Fruit fly (Drosophila melanogaster) whole organism, embryonic: ENCODE results near the gene CG10598.

Experiments
- Atf6 ChIP-seq: fragments of 200-800 bp; sonication (Bioruptor generic); IDR thresholded peaks from 2 replicates; pipeline ENCODE4 v1.3.6; 2022; ENCODE audit warnings: missing biosample characterization, missing genetic modification characterization
- Bdp1 ChIP-seq: fragments of 200-800 bp; sonication (Bioruptor generic); optimal IDR thresholded peaks from 3 replicates; lab custom pipeline; 2016; ENCODE audit warnings: missing biosample characterization, missing genetic modification characterization
- CG10431 ChIP-seq: fragments of 200-800 bp; sonication (Bioruptor generic); optimal IDR thresholded peaks from 3 replicates; lab custom pipeline; 2018; ENCODE audit warnings: missing biosample characterization, mild to moderate bottlenecking, missing genetic modification characterization
- CG12071 ChIP-seq: fragments of 200-800 bp; sonication (Bioruptor generic); optimal IDR thresholded peaks from 3 replicates; lab custom pipeline; 2018; ENCODE audit warnings: missing biosample characterization, mild to moderate bottlenecking, missing genetic modification characterization
- CG12391 ChIP-seq: fragments of 200-800 bp; sonication (Bioruptor generic); optimal IDR thresholded peaks from 3 replicates; lab custom pipeline; 2018; ENCODE audit warnings: missing biosample characterization, mild to moderate bottlenecking, missing genetic modification characterization, moderate library complexity
- CG13894 ChIP-seq: fragments of 200-800 bp; sonication (Bioruptor generic); optimal IDR thresholded peaks from 3 replicates; lab custom pipeline; 2018; ENCODE audit warnings: missing biosample characterization, mild to moderate bottlenecking, missing genetic modification characterization, moderate library complexity
- CG14710 ChIP-seq: fragments of 200-800 bp; sonication (Bioruptor generic); optimal IDR thresholded peaks from 3 replicates; lab custom pipeline; 2019; ENCODE audit warnings: missing biosample characterization, mild to moderate bottlenecking, missing genetic modification characterization, moderate library complexity
- CG14965 ChIP-seq: fragments of 200-800 bp; sonication (Bioruptor generic); optimal IDR thresholded peaks from 2 replicates; lab custom pipeline; 2016; ENCODE audit warnings: missing biosample characterization, missing genetic modification characterization, borderline replicate concordance
- CG17186 ChIP-seq: fragments of 200-800 bp; sonication (Bioruptor generic); optimal IDR thresholded peaks from 3 replicates; lab custom pipeline; 2017; ENCODE audit warnings: missing biosample characterization, missing genetic modification reagents, missing genetic modification characterization
- CG17912 ChIP-seq: fragments of 200-800 bp; sonication (Bioruptor generic); optimal IDR thresholded peaks from 2 replicates; lab custom pipeline; 2018; ENCODE audit warnings: missing biosample characterization, mild to moderate bottlenecking, missing genetic modification characterization
- CG2129 ChIP-seq: fragments of 200-800 bp; sonication (Bioruptor generic); IDR thresholded peaks from 2 replicates; pipeline ENCODE4 v1.3.6; 2022; ENCODE audit warnings: missing biosample characterization, missing genetic modification characterization; ENCODE audit not compliant: partially characterized antibody
- CG6272 ChIP-seq: fragments of 200-800 bp; sonication (Bioruptor generic); IDR thresholded peaks from 2 replicates; pipeline ENCODE4 v1.3.6; 2022; ENCODE audit warnings: missing biosample characterization, missing genetic modification characterization
- CG6765 ChIP-seq: fragments of 200-800 bp; sonication (Bioruptor generic); optimal IDR thresholded peaks from 3 replicates; lab custom pipeline; 2017; ENCODE audit warnings: missing biosample characterization, mild to moderate bottlenecking, missing genetic modification characterization
- CG7271 ChIP-seq: fragments of 200-800 bp; sonication (Bioruptor generic); optimal IDR thresholded peaks from 2 replicates; lab custom pipeline; 2018; ENCODE audit warnings: missing biosample characterization, mild to moderate bottlenecking, missing genetic modification characterization, moderate library complexity
- CG8281 ChIP-seq: fragments of 200-800 bp; sonication (Bioruptor generic); optimal IDR thresholded peaks from 2 replicates; lab custom pipeline; 2018; ENCODE audit warnings: missing biosample characterization, mild to moderate bottlenecking, missing genetic modification characterization, moderate library complexity
- CG8478 ChIP-seq: fragments of >200 bp; optimal IDR thresholded peaks from 2 replicates; lab custom pipeline; 2018
- CG8924 ChIP-seq: fragments of 200-800 bp; optimal IDR thresholded peaks from 3 replicates; lab custom pipeline; 2019; ENCODE audit warnings: missing biosample characterization, mild to moderate bottlenecking, missing genetic modification characterization, moderate library complexity
- Dll ChIP-seq: fragments of 200-800 bp; sonication (Bioruptor generic); IDR thresholded peaks from 4 replicates; pipeline ENCODE4 v1.3.6; 2022; ENCODE audit warnings: missing biosample characterization, missing genetic modification characterization; ENCODE audit not compliant: partially characterized antibody
- E2f1 ChIP-seq: fragments of 200-800 bp; sonication (Bioruptor generic); IDR thresholded peaks from 2 replicates; pipeline ENCODE4 v1.3.6; 2022; ENCODE audit warnings: missing biosample characterization, missing genetic modification characterization
- Fer1 ChIP-seq: fragments of 200-800 bp; sonication (Bioruptor generic); optimal IDR thresholded peaks from 2 replicates; lab custom pipeline; 2017; ENCODE audit warnings: missing biosample characterization, mild to moderate bottlenecking, missing genetic modification characterization
- Fer3 ChIP-seq: fragments of 200-800 bp; sonication (Bioruptor generic); optimal IDR thresholded peaks from 2 replicates; lab custom pipeline; 2018; ENCODE audit warnings: missing biosample characterization, mild to moderate bottlenecking, missing genetic modification characterization, moderate library complexity
- HHEX ChIP-seq: fragments of 200-800 bp; sonication (Bioruptor generic); optimal IDR thresholded peaks from 3 replicates; lab custom pipeline; 2017; ENCODE audit warnings: missing biosample characterization, mild to moderate bottlenecking, missing genetic modification characterization, missing genetic modification reagents
- Hmr ChIP-seq: fragments of 200-800 bp; sonication (Bioruptor generic); optimal IDR thresholded peaks from 3 replicates; lab custom pipeline; 2017; ENCODE audit warnings: mild to moderate bottlenecking, missing biosample characterization, missing genetic modification reagents, missing genetic modification characterization
- Med ChIP-seq: fragments of 200-800 bp; sonication (Bioruptor generic); peaks from one replicate; lab custom pipeline; 2016; ENCODE audit warnings: missing biosample characterization, missing genetic modification characterization, mild to moderate bottlenecking, inconsistent platforms, moderate library complexity
- Neu2 ChIP-seq: fragments of 200-800 bp; sonication (Bioruptor generic); optimal IDR thresholded peaks from 3 replicates; lab custom pipeline; 2016; ENCODE audit warnings: missing biosample characterization, missing genetic modification characterization, borderline replicate concordance
- Opbp ChIP-seq: fragments of 200-800 bp; sonication (Bioruptor generic); IDR thresholded peaks from 3 replicates; pipeline ENCODE4 v1.3.6; 2022; ENCODE audit warnings: missing biosample characterization, missing genetic modification characterization; ENCODE audit not compliant: partially characterized antibody
- Sox100B ChIP-seq: fragments of 200-800 bp; sonication (Bioruptor generic); optimal IDR thresholded peaks from 3 replicates; lab custom pipeline; 2018; ENCODE audit warnings: missing biosample characterization, mild to moderate bottlenecking, missing genetic modification characterization
- Sry-β ChIP-seq: fragments of 200-800 bp; sonication (Bioruptor generic); optimal IDR thresholded peaks from 2 replicates; lab custom pipeline; 2018; ENCODE audit warnings: missing biosample characterization, mild to moderate bottlenecking, missing genetic modification characterization, moderate library complexity
- YL-1 ChIP-seq: fragments of 200-800 bp; sonication (Bioruptor generic); optimal IDR thresholded peaks from 3 replicates; lab custom pipeline; 2017; ENCODE audit warnings: missing biosample characterization, mild to moderate bottlenecking, missing genetic modification characterization
- ara ChIP-seq: fragments of 200-800 bp; sonication (Bioruptor generic); IDR thresholded peaks from 2 replicates; pipeline ENCODE4 v1.3.6; 2022; ENCODE audit warnings: missing biosample characterization, missing genetic modification characterization
- btn ChIP-seq: fragments of 200-800 bp; sonication (Bioruptor generic); optimal IDR thresholded peaks from 2 replicates; lab custom pipeline; 2016; ENCODE audit warnings: missing biosample characterization, missing genetic modification characterization
- ems ChIP-seq: fragments of 200-800 bp; sonication (Bioruptor generic); optimal IDR thresholded peaks from 3 replicates; lab custom pipeline; 2016; ENCODE audit warnings: missing biosample characterization, missing genetic modification characterization
- esg ChIP-seq: fragments of 200-800 bp; sonication (Bioruptor generic); conservative IDR thresholded peaks from 2 replicates; pipeline ENCODE4 v1.3.6; 2022; ENCODE audit warnings: missing biosample characterization, missing genetic modification characterization
- gcm2 ChIP-seq: fragments of 200-800 bp; sonication (Bioruptor generic); optimal IDR thresholded peaks from 2 replicates; lab custom pipeline; 2016; ENCODE audit warnings: missing biosample characterization, missing genetic modification characterization
- grau ChIP-seq: fragments of 200-800 bp; optimal IDR thresholded peaks from 3 replicates; lab custom pipeline; 2019; ENCODE audit warnings: missing biosample characterization, mild to moderate bottlenecking, missing genetic modification characterization, moderate library complexity
- gsb ChIP-seq: fragments of 200-800 bp; sonication (Bioruptor generic); IDR thresholded peaks from 2 replicates; pipeline ENCODE4 v1.3.6; 2022; ENCODE audit warnings: missing biosample characterization, missing genetic modification characterization
- ham ChIP-seq: fragments of 200-800 bp; sonication (Bioruptor generic); IDR thresholded peaks from 2 replicates; pipeline ENCODE4 v1.3.6; 2022; ENCODE audit warnings: missing biosample characterization, missing genetic modification characterization
- her ChIP-seq: fragments of 200-800 bp; sonication (Bioruptor generic); optimal IDR thresholded peaks from 2 replicates; lab custom pipeline; 2016; ENCODE audit warnings: missing biosample characterization, missing genetic modification characterization
- hkb ChIP-seq, 2 experiments: fragments of 200-800 bp in 1 of 2; fragments of >200 bp in 1 of 2; sonication (Bioruptor generic) in 1 of 2; IDR thresholded peaks in 1 of 2; optimal IDR thresholded peaks in 1 of 2; 2 replicates each; pipeline versions ENCODE4 v1.3.6 to Lab custom; 2017 to 2022; ENCODE audit warnings: missing biosample characterization in 1 of 2, missing genetic modification characterization in 1 of 2
- kay ChIP-seq: fragments of 200-800 bp; sonication (Bioruptor generic); optimal IDR thresholded peaks from 2 replicates; lab custom pipeline; 2016; ENCODE audit warnings: missing biosample characterization, missing genetic modification characterization
- mld ChIP-seq: fragments of 200-800 bp; sonication (Bioruptor generic); IDR thresholded peaks from 3 replicates; pipeline ENCODE4 v1.3.6; 2022; ENCODE audit warnings: missing biosample characterization, missing genetic modification characterization; ENCODE audit not compliant: partially characterized antibody
- p53 ChIP-seq: fragments of 200-800 bp; sonication (Bioruptor generic); optimal IDR thresholded peaks from 2 replicates; lab custom pipeline; 2016; ENCODE audit warnings: missing biosample characterization, missing genetic modification characterization
- pho ChIP-seq: fragments of 200-800 bp; sonication (Bioruptor generic); optimal IDR thresholded peaks from 2 replicates; lab custom pipeline; 2016; ENCODE audit warnings: missing biosample characterization, missing genetic modification characterization
- row ChIP-seq: fragments of 200-800 bp; sonication (Bioruptor generic); IDR thresholded peaks from 3 replicates; pipeline ENCODE4 v1.3.6; 2022; ENCODE audit warnings: missing biosample characterization, missing genetic modification characterization
- sob ChIP-seq: fragments of 200-800 bp; sonication (Bioruptor generic); IDR thresholded peaks from 2 replicates; pipeline ENCODE4 v1.3.6; 2022; ENCODE audit warnings: missing biosample characterization, missing genetic modification characterization
- sr ChIP-seq: fragments of 200-800 bp; sonication (Bioruptor generic); IDR thresholded peaks from 3 replicates; pipeline ENCODE4 v1.3.6; 2022; ENCODE audit warnings: missing biosample characterization, missing genetic modification characterization
- toy ChIP-seq: fragments of 200-800 bp; sonication (Bioruptor generic); IDR thresholded peaks from 2 replicates; pipeline ENCODE4 v1.3.6; 2022; ENCODE audit warnings: missing biosample characterization, missing genetic modification characterization
- twi ChIP-seq: fragments of 200-800 bp; optimal IDR thresholded peaks from 2 replicates; lab custom pipeline; 2019; ENCODE audit warnings: missing biosample characterization, mild to moderate bottlenecking, missing genetic modification characterization, moderate library complexity
- zen2 ChIP-seq: fragments of 200-800 bp; sonication (Bioruptor generic); IDR thresholded peaks from 3 replicates; pipeline ENCODE4 v1.3.6; 2022; ENCODE audit warnings: missing biosample characterization, missing genetic modification characterization; ENCODE audit not compliant: partially characterized antibody
- zf30C ChIP-seq: fragments of 200-800 bp; sonication (Bioruptor generic); optimal IDR thresholded peaks from 3 replicates; lab custom pipeline; 2018; ENCODE audit warnings: missing biosample characterization, mild to moderate bottlenecking, missing genetic modification characterization

CG10598 gene

dm6 chrX:17175558-17176189, 51.0 kb downstream of the CG10598 start (continued):
- TF ChIP-seq kay (GFP tag; lab: Kevin White, UChicago) (no peak), Fer1 (no peak), Atf6 (no peak), CG13894 (tag; lab: Kevin White, UChicago) (no peak), CG8478 (lab: Kevin White, UChicago) (no peak), CG2129 (GFP tag; lab: Robert Waterston, UW) (no peak), CG8281 (no peak), mld (no peak), esg (GFP tag; lab: Robert Waterston, UW) (no peak), Sry-β (GFP tag; lab: Kevin White, UChicago) (no peak), Opbp (no peak), Med (GFP tag; lab: Kevin White, UChicago) (peak; percentile 86), CG10431 (GFP tag; lab: Kevin White, UChicago) (no peak), toy (GFP tag; lab: Robert Waterston, UW) (no peak), Neu2 (no peak), zen2 (GFP tag; lab: Robert Waterston, UW) (no peak), btn (no peak), Dll (no peak), CG7271 (tag; lab: Kevin White, UChicago) (no peak), CG17912 (GFP tag; lab: Kevin White, UChicago) (no peak), row (GFP tag; lab: Robert Waterston, UW) (0 out of 3 replicates have a peak, but pooled peaks have one; percentile 13), Bdp1 (GFP tag; lab: Kevin White, UChicago) (peak; percentile 9), ems (GFP tag; lab: Kevin White, UChicago) (no peak), sob (GFP tag; lab: Robert Waterston, UW) (peak; percentile 47; the same call in 1 of the 2 replicates), gcm2 (no peak), CG6272 (no peak), E2f1 (no peak), CG14710 (tag; lab: Kevin White, UChicago) (peak; percentile 10), grau (tag; lab: Kevin White, UChicago) (peak; percentile 37), Fer3 (tag; lab: Kevin White, UChicago) (no peak), pho (GFP tag; lab: Kevin White, UChicago) (no peak), CG12071 (GFP tag; lab: Kevin White, UChicago) (no peak), HHEX (no peak), hkb (optimal IDR thresholded peaks at IDR 0.05; lab: Kevin White, UChicago) (no peak), hkb (GFP tag; IDR thresholded peaks at IDR 0.05; lab: Robert Waterston, UW) (no peak), Sox100B (GFP tag; lab: Kevin White, UChicago) (no peak), ham (no peak), CG8924 (tag; lab: Kevin White, UChicago) (no peak), her (GFP tag; lab: Kevin White, UChicago) (no peak), CG12391 (tag; lab: Kevin White, UChicago) (peak; percentile 14), p53 (GFP tag; lab: Kevin White, UChicago) (no peak), CG17186 (GFP tag; lab: Kevin White, UChicago) (no peak), CG14965 (GFP tag; lab: Kevin White, UChicago) (no peak), ara (no peak), gsb (GFP tag; lab: Robert Waterston, UW) (no peak), YL-1 (GFP tag; lab: Kevin White, UChicago) (no peak), CG6765 (no peak), Hmr (GFP tag; lab: Kevin White, UChicago) (peak; percentile 32), zf30C (no peak), sr (GFP tag; lab: Robert Waterston, UW) (no peak), twi (no peak)
